Fruit fly (Drosophila melanogaster) whole organism, embryonic: ENCODE results near the gene CG32278.

ENCODE experiments used
- Awh ChIP-seq: fragments of 200-800 bp; sonication (Bioruptor generic); IDR thresholded peaks from 2 replicates; pipeline ENCODE4, ENCODE4 v1.3.6; 2022; ENCODE audit warnings: missing biosample characterization, missing genetic modification characterization
- Blimp-1 ChIP-seq: fragments of 200-800 bp; sonication (Bioruptor generic); optimal IDR thresholded peaks from 3 replicates; lab custom pipeline; 2018; ENCODE audit warnings: missing biosample characterization, missing genetic modification characterization, mild to moderate bottlenecking, moderate library complexity, missing genetic modification reagents
- CG1024 ChIP-seq: fragments of 200-800 bp; sonication (Bioruptor generic); IDR thresholded peaks from 2 replicates; pipeline ENCODE4 v1.3.6; 2022; ENCODE audit warnings: missing biosample characterization, missing genetic modification characterization
- CG10543 ChIP-seq: fragments of 200-800 bp; sonication (Bioruptor generic); optimal IDR thresholded peaks from 3 replicates; lab custom pipeline; 2017; ENCODE audit warnings: missing biosample characterization, mild to moderate bottlenecking, missing genetic modification characterization, moderate library complexity
- CG10565 ChIP-seq: fragments of 200-800 bp; sonication (Bioruptor generic); optimal IDR thresholded peaks from 3 replicates; lab custom pipeline; 2016; ENCODE audit warnings: missing biosample characterization, mild to moderate bottlenecking, missing genetic modification characterization
- CG10979 ChIP-seq: fragments of 200-800 bp; sonication (Bioruptor generic); optimal IDR thresholded peaks from 2 replicates; lab custom pipeline; 2018; ENCODE audit warnings: missing biosample characterization, mild to moderate bottlenecking, missing genetic modification characterization, moderate library complexity
- CG12659 ChIP-seq: fragments of 200-800 bp; sonication (Bioruptor generic); optimal IDR thresholded peaks from 3 replicates; lab custom pipeline; 2017; ENCODE audit warnings: mild to moderate bottlenecking, missing biosample characterization, missing genetic modification reagents, missing genetic modification characterization
- CG14710 ChIP-seq: fragments of 200-800 bp; sonication (Bioruptor generic); optimal IDR thresholded peaks from 3 replicates; lab custom pipeline; 2019; ENCODE audit warnings: missing biosample characterization, mild to moderate bottlenecking, missing genetic modification characterization, moderate library complexity
- CG15601 ChIP-seq: fragments of 200-800 bp; sonication (Bioruptor generic); optimal IDR thresholded peaks from 3 replicates; lab custom pipeline; 2019; ENCODE audit warnings: missing biosample characterization, mild to moderate bottlenecking, missing genetic modification characterization, moderate library complexity
- CG1602 ChIP-seq: fragments of 200-800 bp; sonication (Bioruptor generic); optimal IDR thresholded peaks from 3 replicates; lab custom pipeline; 2016; ENCODE audit warnings: missing biosample characterization, missing genetic modification characterization
- CG16863 ChIP-seq: fragments of 200-800 bp; sonication (Bioruptor generic); optimal IDR thresholded peaks from 3 replicates; lab custom pipeline; 2016; ENCODE audit warnings: missing biosample characterization, missing genetic modification characterization
- CG18011 ChIP-seq: fragments of 200-800 bp; sonication (Bioruptor generic); optimal IDR thresholded peaks from 2 replicates; lab custom pipeline; 2017; ENCODE audit warnings: missing biosample characterization, missing genetic modification characterization, mild to moderate bottlenecking, moderate library complexity, missing genotype
- CG30431 ChIP-seq: fragments of 200-800 bp; sonication (Bioruptor generic); optimal IDR thresholded peaks from 2 replicates; lab custom pipeline; 2017; ENCODE audit warnings: missing biosample characterization, missing genetic modification characterization
- CG33213 ChIP-seq: fragments of 200-800 bp; sonication (Bioruptor generic); optimal IDR thresholded peaks from 3 replicates; lab custom pipeline; 2016; ENCODE audit warnings: missing biosample characterization, missing genetic modification characterization
- CG3407 ChIP-seq: fragments of 200-800 bp; sonication (Bioruptor generic); optimal IDR thresholded peaks from 2 replicates; lab custom pipeline; 2018; ENCODE audit warnings: missing biosample characterization, mild to moderate bottlenecking, missing genetic modification characterization
- CG3995 ChIP-seq: fragments of 200-800 bp; sonication (Bioruptor generic); optimal IDR thresholded peaks from 3 replicates; lab custom pipeline; 2016; ENCODE audit warnings: missing biosample characterization, missing genetic modification characterization
- CG4360 ChIP-seq: fragments of 200-800 bp; sonication (Bioruptor generic); IDR thresholded peaks from 2 replicates; pipeline ENCODE4 v1.3.6; 2022; ENCODE audit warnings: missing biosample characterization, missing genetic modification characterization
- CG8281 ChIP-seq: fragments of 200-800 bp; sonication (Bioruptor generic); optimal IDR thresholded peaks from 2 replicates; lab custom pipeline; 2018; ENCODE audit warnings: missing biosample characterization, mild to moderate bottlenecking, missing genetic modification characterization, moderate library complexity
- CTCF ChIP-seq: fragments of 200-800 bp; sonication (Bioruptor generic); optimal IDR thresholded peaks from 2 replicates; lab custom pipeline; 2017; ENCODE audit warnings: missing biosample characterization, mild to moderate bottlenecking, missing genetic modification characterization, moderate library complexity
- Dip2 ChIP-seq: fragments of 200-800 bp; sonication (Bioruptor generic); IDR thresholded peaks from 2 replicates; pipeline ENCODE4 v1.3.6; 2022; ENCODE audit warnings: missing biosample characterization, missing genetic modification characterization
- Gug ChIP-seq: fragments of 200-800 bp; sonication (Bioruptor generic); IDR thresholded peaks from 4 replicates; pipeline ENCODE4 v1.3.6; 2022; ENCODE audit warnings: missing biosample characterization, missing genetic modification characterization
- Hmx ChIP-seq: fragments of 200-800 bp; sonication (Bioruptor generic); optimal IDR thresholded peaks from 2 replicates; lab custom pipeline; 2016; ENCODE audit warnings: missing biosample characterization, missing genetic modification characterization
- Hr39 ChIP-seq: fragments of >200 bp; optimal IDR thresholded peaks from 2 replicates; lab custom pipeline; 2017
- Mes4 ChIP-seq: fragments of 200-800 bp; sonication (Bioruptor generic); optimal IDR thresholded peaks from 2 replicates; lab custom pipeline; 2016; ENCODE audit warnings: missing biosample characterization, missing genetic modification characterization
- Nf-YC ChIP-seq: fragments of 200-800 bp; optimal IDR thresholded peaks from 3 replicates; lab custom pipeline; 2019; ENCODE audit warnings: missing biosample characterization, mild to moderate bottlenecking, missing genetic modification characterization, moderate library complexity
- Poxn ChIP-seq: fragments of 200-800 bp; sonication (Bioruptor generic); IDR thresholded peaks from 2 replicates; pipeline ENCODE4 v1.3.6; 2022; ENCODE audit warnings: missing biosample characterization, missing genetic modification characterization
- Sry-β ChIP-seq: fragments of 200-800 bp; sonication (Bioruptor generic); optimal IDR thresholded peaks from 2 replicates; lab custom pipeline; 2018; ENCODE audit warnings: missing biosample characterization, mild to moderate bottlenecking, missing genetic modification characterization, moderate library complexity
- abd-A ChIP-seq: fragments of 200-800 bp; sonication (Bioruptor generic); optimal IDR thresholded peaks from 3 replicates; lab custom pipeline; 2019; ENCODE audit warnings: missing biosample characterization, mild to moderate bottlenecking, missing genetic modification characterization, moderate library complexity
- ac ChIP-seq: fragments of 200-800 bp; sonication (Bioruptor generic); optimal IDR thresholded peaks from 3 replicates; lab custom pipeline; 2017; ENCODE audit warnings: missing biosample characterization, mild to moderate bottlenecking, missing genetic modification characterization
- ara ChIP-seq: fragments of 200-800 bp; sonication (Bioruptor generic); IDR thresholded peaks from 2 replicates; pipeline ENCODE4 v1.3.6; 2022; ENCODE audit warnings: missing biosample characterization, missing genetic modification characterization
- bcd ChIP-seq: fragments of 200-800 bp; sonication (Bioruptor generic); optimal IDR thresholded peaks from 2 replicates; lab custom pipeline; 2017; ENCODE audit warnings: missing biosample characterization, mild to moderate bottlenecking, missing genetic modification characterization
- bowl ChIP-seq: fragments of 200-800 bp; sonication (Bioruptor generic); IDR thresholded peaks from 2 replicates; pipeline ENCODE4 v1.3.6; 2022; ENCODE audit warnings: missing biosample characterization, missing genetic modification characterization
- br ChIP-seq: fragments of >200 bp; optimal IDR thresholded peaks from 2 replicates; lab custom pipeline; 2017
- esg ChIP-seq: fragments of 200-800 bp; sonication (Bioruptor generic); conservative IDR thresholded peaks from 2 replicates; pipeline ENCODE4 v1.3.6; 2022; ENCODE audit warnings: missing biosample characterization, missing genetic modification characterization
- eve ChIP-seq, 2 experiments: fragments of >200 bp; optimal IDR thresholded peaks; 2 replicates each; lab custom pipeline; 2017; ENCODE audit warnings: missing biosample characterization in 2 of 2, missing genetic modification characterization in 2 of 2
- gcm ChIP-seq: fragments of 200-800 bp; sonication (Bioruptor generic); optimal IDR thresholded peaks from 2 replicates; lab custom pipeline; 2019; ENCODE audit warnings: missing biosample characterization, mild to moderate bottlenecking, missing genetic modification characterization, moderate library complexity
- h ChIP-seq: fragments of >200 bp; optimal IDR thresholded peaks from 2 replicates; lab custom pipeline; 2017
- insv ChIP-seq, 2 experiments: fragments of 200-800 bp; sonication (Bioruptor generic); optimal IDR thresholded peaks; 3 replicates each; lab custom pipeline; 2016 to 2018; ENCODE audit warnings: missing biosample characterization in 2 of 2, missing genetic modification characterization in 2 of 2
- maf-S ChIP-seq: fragments of 200-800 bp; sonication (Bioruptor generic); optimal IDR thresholded peaks from 2 replicates; lab custom pipeline; 2016; ENCODE audit warnings: missing biosample characterization, missing genetic modification characterization
- mirr ChIP-seq: fragments of 200-800 bp; sonication (Bioruptor generic); optimal IDR thresholded peaks from 3 replicates; lab custom pipeline; 2018; ENCODE audit warnings: missing biosample characterization, mild to moderate bottlenecking, missing genetic modification characterization
- pb ChIP-seq: fragments of 200-800 bp; sonication (Bioruptor generic); optimal IDR thresholded peaks from 3 replicates; lab custom pipeline; 2016; ENCODE audit warnings: missing biosample characterization, missing genetic modification characterization
- psq ChIP-seq: fragments of 200-800 bp; sonication (Bioruptor generic); optimal IDR thresholded peaks from 2 replicates; lab custom pipeline; 2017; ENCODE audit warnings: missing biosample characterization, missing genetic modification characterization
- sisA ChIP-seq: fragments of 200-800 bp; sonication (Bioruptor generic); IDR thresholded peaks from 2 replicates; pipeline ENCODE4 v1.3.6; 2022; ENCODE audit warnings: missing biosample characterization, missing genetic modification characterization
- sqz ChIP-seq: fragments of 200-800 bp; sonication (Bioruptor generic); optimal IDR thresholded peaks from 3 replicates; lab custom pipeline; 2018; ENCODE audit warnings: missing biosample characterization, mild to moderate bottlenecking, missing genetic modification characterization
- sug ChIP-seq: fragments of 200-800 bp; optimal IDR thresholded peaks from 2 replicates; lab custom pipeline; 2019; ENCODE audit warnings: missing biosample characterization, mild to moderate bottlenecking, missing genetic modification characterization, moderate library complexity
- tll ChIP-seq, 2 experiments: fragments of 200-800 bp in 1 of 2; fragments of >200 bp in 1 of 2; sonication (Bioruptor generic) in 1 of 2; optimal IDR thresholded peaks; 2 replicates each; lab custom pipeline; 2017 to 2019; ENCODE audit warnings: missing biosample characterization in 2 of 2, missing genetic modification characterization in 2 of 2, mild to moderate bottlenecking in 1 of 2, moderate library complexity in 1 of 2
- trem ChIP-seq: fragments of 200-800 bp; optimal IDR thresholded peaks from 3 replicates; lab custom pipeline; 2019; ENCODE audit warnings: missing biosample characterization, mild to moderate bottlenecking, missing genetic modification characterization, moderate library complexity
- unpg ChIP-seq: fragments of 200-800 bp; sonication (Bioruptor generic); optimal IDR thresholded peaks from 3 replicates; lab custom pipeline; 2018; ENCODE audit warnings: missing biosample characterization, mild to moderate bottlenecking, missing genetic modification characterization, moderate library complexity
- usp ChIP-seq: fragments of >200 bp; optimal IDR thresholded peaks from 2 replicates; lab custom pipeline; 2017; ENCODE audit warnings: missing biosample characterization, missing genetic modification characterization
- zfh1 ChIP-seq: fragments of 200-800 bp; sonication (Bioruptor generic); IDR thresholded peaks from 3 replicates; pipeline ENCODE4 v1.3.6; 2022; ENCODE audit warnings: missing biosample characterization, missing genetic modification characterization

CG32278 gene

DNA sequence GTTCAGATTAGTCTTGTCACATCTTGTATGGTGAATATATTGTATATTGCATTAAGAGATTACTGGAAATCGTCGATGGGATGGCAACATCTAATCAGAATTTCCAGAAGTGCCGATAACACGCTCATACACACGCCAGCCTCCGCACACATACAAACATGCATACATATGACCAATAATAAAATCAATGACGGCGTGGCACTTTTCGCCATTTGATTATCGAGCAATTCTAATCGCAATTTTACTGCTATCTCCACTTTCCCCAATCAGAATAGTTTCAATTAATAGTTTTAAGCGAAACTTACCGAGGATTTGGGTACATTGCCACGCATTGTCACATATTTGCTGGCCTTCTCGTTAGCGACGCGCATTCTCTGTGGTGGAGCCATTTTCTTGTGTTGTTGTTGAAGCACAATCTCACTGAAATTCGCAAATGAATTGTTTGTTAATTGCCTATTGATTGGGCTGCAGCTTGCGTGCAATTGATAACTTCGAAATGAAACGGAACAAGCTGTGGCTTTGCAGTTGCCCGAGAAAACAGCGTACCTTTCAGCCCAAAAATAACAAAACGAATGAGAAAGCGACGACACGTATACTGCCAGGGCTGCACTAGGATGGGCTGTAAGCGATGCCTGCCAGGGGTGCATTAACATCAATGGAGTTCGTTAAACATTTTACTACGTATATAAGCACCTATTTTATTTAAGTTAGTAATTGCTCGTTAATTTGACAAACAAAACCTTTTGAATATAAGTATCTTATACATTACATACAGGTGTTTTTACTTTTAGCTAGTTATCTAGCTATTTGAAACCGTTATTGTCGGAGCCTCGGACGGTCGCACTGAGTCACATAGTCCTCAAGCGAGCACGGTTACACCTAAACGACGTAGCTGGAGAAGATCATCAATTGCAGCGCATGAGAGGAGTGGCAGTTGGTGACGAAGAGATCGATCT lies 29.6 kb downstream of the CG32278 start, which contains the start of the genes CG32276 and gry (continued):
- TF ChIP-seq Blimp-1 (GFP tag; lab: Kevin White, UChicago): no peak
- peak; percentile 67; the same call in 2 of the 3 replicates for TF ChIP-seq zfh1 (GFP tag; lab: Robert Waterston, UW)
- peak; percentile 55; the same call in 1 of the 2 replicates for TF ChIP-seq CG4360
- TF ChIP-seq Awh (GFP tag; lab: Robert Waterston, UW): no peak
- TF ChIP-seq eve (GFP tag; optimal IDR thresholded peaks at IDR 0.05; lab: Kevin White, UChicago): no peak
- TF ChIP-seq sisA (GFP tag; lab: Robert Waterston, UW): peak; percentile 62; the same call in 1 of the 2 replicates
- TF ChIP-seq ara (GFP tag; lab: Robert Waterston, UW): peak; percentile 46; the same call in 1 of the 2 replicates
- no peak for TF ChIP-seq gcm (GFP tag; lab: Kevin White, UChicago)
- peak; percentile 72 for TF ChIP-seq unpg (GFP tag; lab: Kevin White, UChicago)
- TF ChIP-seq Gug (GFP tag; lab: Robert Waterston, UW): peak; percentile 68; the same call in 2 of the 4 replicates
- no peak for TF ChIP-seq sqz (GFP tag; lab: Kevin White, UChicago)
- peak; percentile 73 for TF ChIP-seq bcd
- no peak for TF ChIP-seq CG15601 (tag; lab: Kevin White, UChicago)
- TF ChIP-seq Hmx (GFP tag; lab: Kevin White, UChicago): no peak
- TF ChIP-seq CG30431 (GFP tag; lab: Kevin White, UChicago): peak; percentile 9
- peak; percentile 62 for TF ChIP-seq Poxn (GFP tag; lab: Robert Waterston, UW)
- TF ChIP-seq CG18011 (GFP tag; lab: Kevin White, UChicago): peak; percentile 49
- TF ChIP-seq pb (GFP tag; lab: Kevin White, UChicago): peak; percentile 36
- no peak for TF ChIP-seq CTCF
- TF ChIP-seq CG16863: peak; percentile 79
- no peak for TF ChIP-seq sug (tag; lab: Kevin White, UChicago)
- TF ChIP-seq psq (GFP tag; lab: Kevin White, UChicago): peak; percentile 47
- peak; percentile 64 to 72 for TF ChIP-seq tll (GFP tag; optimal IDR thresholded peaks at IDR 0.05; lab: Kevin White, UChicago)
- peak; percentile 91 for TF ChIP-seq CG3995 (GFP tag; lab: Kevin White, UChicago)
- TF ChIP-seq insv (GFP tag; optimal IDR thresholded peaks at IDR 0.05; lab: Kevin White, UChicago): peak in 1 of 2 experiments; percentile 91
- peak; percentile 80 for TF ChIP-seq Mes4 (GFP tag; lab: Kevin White, UChicago)
- peak; percentile 91 for TF ChIP-seq trem (tag; lab: Kevin White, UChicago)
- TF ChIP-seq CG33213 (GFP tag; lab: Kevin White, UChicago): peak; percentile 81
- TF ChIP-seq h (lab: Kevin White, UChicago): no peak
- TF ChIP-seq maf-S: peak; percentile 82
- TF ChIP-seq esg (GFP tag; lab: Robert Waterston, UW): peak; percentile 65
- no peak for TF ChIP-seq abd-A (tag; lab: Kevin White, UChicago)
- TF ChIP-seq CG14710 (tag; lab: Kevin White, UChicago): peak; percentile 91
- TF ChIP-seq Nf-YC: no peak
- peak; percentile 79 for TF ChIP-seq CG10543 (GFP tag; lab: Kevin White, UChicago)
- peak; percentile 46; the same call in 1 of the 2 replicates for TF ChIP-seq CG1024 (GFP tag; lab: Robert Waterston, UW)
- no peak for TF ChIP-seq ac (GFP tag; lab: Kevin White, UChicago)
- TF ChIP-seq Dip2: no peak
- TF ChIP-seq Sry-β (GFP tag; lab: Kevin White, UChicago): peak; percentile 87
- TF ChIP-seq CG12659 (GFP tag; lab: Kevin White, UChicago): peak; percentile 89
- peak; percentile 40 for TF ChIP-seq CG8281 (tag; lab: Kevin White, UChicago)
- TF ChIP-seq CG10979 (tag; lab: Kevin White, UChicago): peak; percentile 71
- TF ChIP-seq CG1602 (GFP tag; lab: Kevin White, UChicago): peak; percentile 66
- TF ChIP-seq br: no peak
- no peak for TF ChIP-seq Hr39 (lab: Kevin White, UChicago)
- peak; percentile 26 for TF ChIP-seq CG10565 (GFP tag; lab: Kevin White, UChicago)
- no peak for TF ChIP-seq usp
- TF ChIP-seq mirr (GFP tag; lab: Kevin White, UChicago): peak; percentile 70
- no peak for TF ChIP-seq bowl
- TF ChIP-seq CG3407: peak; percentile 33
